Fruit fly (Drosophila melanogaster) S2 (cell line): ENCODE results near the gene CG5913.

ENCODE experiments used
- CG8478 ChIP-seq: fragments of >200 bp; optimal IDR thresholded peaks from 2 replicates; lab custom pipeline; 2018
- CTCF ChIP-seq, 2 experiments: fragments of >200 bp; optimal IDR thresholded peaks; 2 replicates each; lab custom pipeline; 2018

DNA sequence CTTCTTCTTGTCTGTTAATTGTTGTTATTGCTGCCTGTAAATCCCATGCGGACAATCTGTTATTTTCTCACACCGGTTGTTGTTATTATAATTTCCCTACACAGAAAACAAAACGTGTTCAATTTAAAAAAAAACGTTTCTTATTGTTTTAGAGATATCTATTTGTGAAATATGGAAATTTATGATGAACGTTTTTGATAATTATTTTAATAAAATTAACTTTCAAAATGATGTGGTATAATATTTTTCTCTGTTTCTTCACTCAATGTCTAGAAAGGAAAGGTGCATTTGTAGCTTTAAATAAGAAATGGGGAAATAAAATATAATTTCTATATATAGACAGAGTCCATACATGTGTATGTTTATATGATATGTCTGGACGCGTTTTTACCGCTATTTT, 9.0 kb upstream of the CG5913 start:
- no peak for TF ChIP-seq CTCF (optimal IDR thresholded peaks at IDR 0.05; lab: Kevin White, UChicago)
- TF ChIP-seq CG8478 (lab: Kevin White, UChicago) = no peak
